Fruit fly (Drosophila melanogaster) whole organism, embryonic: Measurements from ENCODE around the gene Scgalpha.

Experiments
- B-H1 ChIP-seq: fragments of 200-800 bp; sonication (Bioruptor generic); IDR thresholded peaks from 3 replicates; pipeline ENCODE4 v1.3.6; 2022; ENCODE audit warnings: missing biosample characterization, missing genetic modification characterization
- CG10565 ChIP-seq: fragments of 200-800 bp; sonication (Bioruptor generic); optimal IDR thresholded peaks from 3 replicates; lab custom pipeline; 2016; ENCODE audit warnings: missing biosample characterization, mild to moderate bottlenecking, missing genetic modification characterization
- CG10959 ChIP-seq: fragments of 200-800 bp; sonication (Bioruptor generic); IDR thresholded peaks from 2 replicates; pipeline ENCODE4 v1.3.6; 2022; ENCODE audit warnings: missing biosample characterization, missing genetic modification characterization
- CG12071 ChIP-seq: fragments of 200-800 bp; sonication (Bioruptor generic); optimal IDR thresholded peaks from 3 replicates; lab custom pipeline; 2018; ENCODE audit warnings: missing biosample characterization, mild to moderate bottlenecking, missing genetic modification characterization
- CG13123 ChIP-seq: fragments of 200-800 bp; sonication (Bioruptor generic); optimal IDR thresholded peaks from 2 replicates; lab custom pipeline; 2016; ENCODE audit warnings: missing biosample characterization, missing genetic modification characterization
- CG13424 ChIP-seq: fragments of 200-800 bp; sonication (Bioruptor generic); optimal IDR thresholded peaks from 2 replicates; lab custom pipeline; 2019; ENCODE audit warnings: missing biosample characterization, mild to moderate bottlenecking, missing genetic modification characterization, moderate library complexity
- CG14710 ChIP-seq: fragments of 200-800 bp; sonication (Bioruptor generic); optimal IDR thresholded peaks from 3 replicates; lab custom pipeline; 2019; ENCODE audit warnings: missing biosample characterization, mild to moderate bottlenecking, missing genetic modification characterization, moderate library complexity
- CG1602 ChIP-seq: fragments of 200-800 bp; sonication (Bioruptor generic); optimal IDR thresholded peaks from 3 replicates; lab custom pipeline; 2016; ENCODE audit warnings: missing biosample characterization, missing genetic modification characterization
- CG1603 ChIP-seq: fragments of 200-800 bp; sonication (Bioruptor generic); optimal IDR thresholded peaks from 2 replicates; lab custom pipeline; 2019; ENCODE audit warnings: missing biosample characterization, mild to moderate bottlenecking, missing genetic modification characterization, moderate library complexity
- CG16863 ChIP-seq: fragments of 200-800 bp; sonication (Bioruptor generic); optimal IDR thresholded peaks from 3 replicates; lab custom pipeline; 2016; ENCODE audit warnings: missing biosample characterization, missing genetic modification characterization
- CG2199 ChIP-seq: fragments of 200-800 bp; sonication (Bioruptor generic); IDR thresholded peaks from 3 replicates; pipeline ENCODE4 v1.3.6; 2022; ENCODE audit warnings: missing biosample characterization, missing genetic modification characterization
- CG31224 ChIP-seq: fragments of 200-800 bp; sonication (Bioruptor generic); IDR thresholded peaks from 2 replicates; pipeline ENCODE4 v1.3.6; 2022; ENCODE audit warnings: missing biosample characterization, missing genetic modification characterization
- CG3407 ChIP-seq: fragments of 200-800 bp; sonication (Bioruptor generic); optimal IDR thresholded peaks from 2 replicates; lab custom pipeline; 2018; ENCODE audit warnings: missing biosample characterization, mild to moderate bottlenecking, missing genetic modification characterization
- CG4360 ChIP-seq: fragments of 200-800 bp; sonication (Bioruptor generic); IDR thresholded peaks from 2 replicates; pipeline ENCODE4 v1.3.6; 2022; ENCODE audit warnings: missing biosample characterization, missing genetic modification characterization
- CG4820 ChIP-seq: fragments of 200-800 bp; sonication (Bioruptor generic); optimal IDR thresholded peaks from 3 replicates; lab custom pipeline; 2016; ENCODE audit warnings: missing biosample characterization, missing genetic modification characterization
- CG7357 ChIP-seq: fragments of 200-800 bp; sonication (Bioruptor generic); IDR thresholded peaks from 3 replicates; pipeline ENCODE4 v1.3.6; 2022; ENCODE audit warnings: missing biosample characterization, missing genetic modification characterization
- CG8388 ChIP-seq: fragments of 200-800 bp; sonication (Bioruptor generic); optimal IDR thresholded peaks from 2 replicates; lab custom pipeline; 2019; ENCODE audit warnings: missing biosample characterization, mild to moderate bottlenecking, missing genetic modification characterization, moderate library complexity
- Dip3 ChIP-seq: fragments of 200-800 bp; sonication (Bioruptor generic); optimal IDR thresholded peaks from 3 replicates; lab custom pipeline; 2016; ENCODE audit warnings: missing biosample characterization, missing genetic modification characterization
- Dll ChIP-seq: fragments of 200-800 bp; sonication (Bioruptor generic); IDR thresholded peaks from 4 replicates; pipeline ENCODE4 v1.3.6; 2022; ENCODE audit warnings: missing biosample characterization, missing genetic modification characterization; ENCODE audit not compliant: partially characterized antibody
- ERR ChIP-seq: fragments of 200-800 bp; sonication (Bioruptor generic); optimal IDR thresholded peaks from 2 replicates; lab custom pipeline; 2016; ENCODE audit warnings: missing biosample characterization, missing genetic modification characterization
- Eip74EF ChIP-seq, 2 experiments: fragments of 200-800 bp in 1 of 2; fragments of >200 bp in 1 of 2; sonication (Bioruptor generic) in 1 of 2; optimal IDR thresholded peaks; 2 replicates each; lab custom pipeline; 2017 to 2019; ENCODE audit warnings: missing biosample characterization in 2 of 2, missing genetic modification characterization in 2 of 2, mild to moderate bottlenecking in 1 of 2, moderate library complexity in 1 of 2
- Elba2 ChIP-seq: fragments of 200-800 bp; sonication (Bioruptor generic); optimal IDR thresholded peaks from 3 replicates; lab custom pipeline; 2016; ENCODE audit warnings: missing biosample characterization, missing genetic modification characterization
- Ets65A ChIP-seq: fragments of 200-800 bp; sonication (Bioruptor generic); peaks from one replicate; lab custom pipeline; 2016; ENCODE audit warnings: missing biosample characterization, missing genetic modification characterization
- Hmx ChIP-seq: fragments of 200-800 bp; sonication (Bioruptor generic); optimal IDR thresholded peaks from 2 replicates; lab custom pipeline; 2016; ENCODE audit warnings: missing biosample characterization, missing genetic modification characterization
- Kr ChIP-seq: fragments of 200-800 bp; sonication (Bioruptor generic); optimal IDR thresholded peaks from 2 replicates; lab custom pipeline; 2017; ENCODE audit warnings: missing biosample characterization, mild to moderate bottlenecking, missing genetic modification characterization
- MESR4 ChIP-seq: fragments of 200-800 bp; sonication (Bioruptor generic); optimal IDR thresholded peaks from 2 replicates; lab custom pipeline; 2018; ENCODE audit warnings: missing biosample characterization, mild to moderate bottlenecking, missing genetic modification characterization, moderate library complexity
- NfI ChIP-seq: fragments of 200-800 bp; sonication (Bioruptor generic); optimal IDR thresholded peaks from 3 replicates; lab custom pipeline; 2018; ENCODE audit warnings: missing biosample characterization, mild to moderate bottlenecking, missing genetic modification characterization, moderate library complexity
- Poxn ChIP-seq: fragments of 200-800 bp; sonication (Bioruptor generic); IDR thresholded peaks from 2 replicates; pipeline ENCODE4 v1.3.6; 2022; ENCODE audit warnings: missing biosample characterization, missing genetic modification characterization
- ab ChIP-seq: fragments of 200-800 bp; sonication (Bioruptor generic); optimal IDR thresholded peaks from 2 replicates; lab custom pipeline; 2016; ENCODE audit warnings: missing biosample characterization, missing genetic modification characterization
- al ChIP-seq: fragments of 200-800 bp; sonication (Bioruptor generic); IDR thresholded peaks from 2 replicates; pipeline ENCODE4 v1.3.6; 2022; ENCODE audit warnings: missing biosample characterization, missing genetic modification characterization
- cad ChIP-seq: fragments of >200 bp; optimal IDR thresholded peaks from 2 replicates; lab custom pipeline; 2017; ENCODE audit warnings: missing biosample characterization, missing genetic modification characterization
- chm ChIP-seq: fragments of 200-800 bp; sonication (Bioruptor generic); IDR thresholded peaks from 2 replicates; pipeline ENCODE4 v1.3.6; 2022; ENCODE audit warnings: missing biosample characterization, missing genetic modification characterization
- crp ChIP-seq, 2 experiments: fragments of 200-800 bp; sonication (Bioruptor generic); optimal IDR thresholded peaks; 2 replicates in 1 of 2; 3 replicates in 1 of 2; lab custom pipeline; 2017; ENCODE audit warnings: missing biosample characterization in 2 of 2, missing genetic modification characterization in 2 of 2, mild to moderate bottlenecking in 1 of 2, moderate library complexity in 1 of 2
- dimm ChIP-seq: fragments of 200-800 bp; sonication (Bioruptor generic); IDR thresholded peaks from 2 replicates; pipeline ENCODE4 v1.3.6; 2022; ENCODE audit warnings: missing biosample characterization, missing genetic modification characterization
- esg ChIP-seq: fragments of 200-800 bp; sonication (Bioruptor generic); conservative IDR thresholded peaks from 2 replicates; pipeline ENCODE4 v1.3.6; 2022; ENCODE audit warnings: missing biosample characterization, missing genetic modification characterization
- fru ChIP-seq: fragments of >200 bp; optimal IDR thresholded peaks from 2 replicates; lab custom pipeline; 2017
- kni ChIP-seq: fragments of 200-800 bp; sonication (Bioruptor generic); optimal IDR thresholded peaks from 3 replicates; lab custom pipeline; 2017; ENCODE audit warnings: mild to moderate bottlenecking, missing biosample characterization, missing genetic modification reagents, missing genetic modification characterization
- lov ChIP-seq, 2 experiments: fragments of 200-800 bp in 1 of 2; fragments of >200 bp in 1 of 2; sonication (Bioruptor generic) in 1 of 2; IDR thresholded peaks in 1 of 2; optimal IDR thresholded peaks in 1 of 2; 2 replicates in 1 of 2; 3 replicates in 1 of 2; pipeline versions ENCODE4 v1.3.6 to Lab custom; 2017 to 2022; ENCODE audit warnings: missing biosample characterization in 1 of 2, missing genetic modification characterization in 1 of 2
- pb ChIP-seq: fragments of 200-800 bp; sonication (Bioruptor generic); optimal IDR thresholded peaks from 3 replicates; lab custom pipeline; 2016; ENCODE audit warnings: missing biosample characterization, missing genetic modification characterization
- pho ChIP-seq: fragments of 200-800 bp; sonication (Bioruptor generic); optimal IDR thresholded peaks from 2 replicates; lab custom pipeline; 2016; ENCODE audit warnings: missing biosample characterization, missing genetic modification characterization
- prd ChIP-seq, 3 experiments: fragments of >200 bp in 2 of 3; fragments of 200-800 bp in 1 of 3; sonication (Bioruptor generic) in 1 of 3; optimal IDR thresholded peaks in 2 of 3; IDR thresholded peaks in 1 of 3; 2 replicates in 2 of 3; 3 replicates in 1 of 3; pipeline versions ENCODE4 v1.3.6 to Lab custom; 2017 to 2022; ENCODE audit warnings: missing biosample characterization in 1 of 3, missing genetic modification characterization in 1 of 3
- pzg ChIP-seq: fragments of 200-800 bp; sonication (Bioruptor generic); optimal IDR thresholded peaks from 3 replicates; lab custom pipeline; 2018; ENCODE audit warnings: missing biosample characterization, mild to moderate bottlenecking, missing genetic modification characterization, moderate library complexity
- ro ChIP-seq: fragments of 200-800 bp; sonication (Bioruptor generic); IDR thresholded peaks from 2 replicates; pipeline ENCODE4 v1.3.6; 2022; ENCODE audit warnings: missing biosample characterization, missing genetic modification characterization
- stc ChIP-seq: fragments of 200-800 bp; sonication (Bioruptor generic); IDR thresholded peaks from 2 replicates; pipeline ENCODE4 v1.3.6; 2022; ENCODE audit warnings: missing biosample characterization, missing genetic modification characterization
- tx ChIP-seq: fragments of 200-800 bp; sonication (Bioruptor generic); optimal IDR thresholded peaks from 2 replicates; lab custom pipeline; 2016; ENCODE audit warnings: missing biosample characterization, missing genetic modification characterization
- usp ChIP-seq: fragments of >200 bp; optimal IDR thresholded peaks from 2 replicates; lab custom pipeline; 2017; ENCODE audit warnings: missing biosample characterization, missing genetic modification characterization
- wek ChIP-seq: fragments of 200-800 bp; sonication (Bioruptor generic); optimal IDR thresholded peaks from 3 replicates; lab custom pipeline; 2018; ENCODE audit warnings: missing biosample characterization, mild to moderate bottlenecking, missing genetic modification characterization, moderate library complexity
- wor ChIP-seq: fragments of 200-800 bp; sonication (Bioruptor generic); IDR thresholded peaks from 2 replicates; pipeline ENCODE4 v1.3.6; 2022; ENCODE audit warnings: missing biosample characterization, missing genetic modification characterization
- zf30C ChIP-seq: fragments of 200-800 bp; sonication (Bioruptor generic); optimal IDR thresholded peaks from 3 replicates; lab custom pipeline; 2018; ENCODE audit warnings: missing biosample characterization, mild to moderate bottlenecking, missing genetic modification characterization
- zfh2 ChIP-seq: fragments of 200-800 bp; sonication (Bioruptor generic); optimal IDR thresholded peaks from 2 replicates; lab custom pipeline; 2016; ENCODE audit warnings: missing biosample characterization, missing genetic modification characterization

Scgalpha gene

DNA sequence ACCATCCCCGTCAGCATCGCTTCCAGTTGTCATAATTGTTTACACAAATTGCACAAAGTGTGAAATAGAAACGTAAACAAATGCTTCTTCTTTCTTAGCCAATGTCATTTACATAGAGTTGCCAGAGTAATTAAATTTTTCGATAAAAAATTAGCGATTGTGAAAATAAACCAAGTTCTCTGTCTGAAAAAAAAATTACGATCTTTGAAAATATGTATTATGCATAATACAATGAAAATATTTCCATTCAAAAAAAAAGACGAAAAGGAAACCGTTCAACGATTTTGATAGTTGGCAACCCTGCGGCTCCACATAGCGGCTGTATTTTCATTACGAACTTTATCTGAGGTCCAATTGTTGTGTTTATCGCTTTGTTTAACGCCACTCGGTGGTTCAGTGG is 7.9 kb downstream of the Scgalpha start, which contains the start of the genes CG7810 and CG7806 (continued):
- peak; percentile 56 for TF ChIP-seq MESR4 (GFP tag; lab: Kevin White, UChicago)
- TF ChIP-seq ro (GFP tag; lab: Robert Waterston, UW) = peak; percentile 30; the same call in 1 of the 2 replicates
- no peak for TF ChIP-seq CG12071 (GFP tag; lab: Kevin White, UChicago)
- peak; percentile 7 for TF ChIP-seq zf30C (GFP tag; lab: Kevin White, UChicago)
- peak; percentile 42 for TF ChIP-seq kni (GFP tag; lab: Kevin White, UChicago)
- peak; percentile 92 for TF ChIP-seq stc (GFP tag; lab: Robert Waterston, UW)
- TF ChIP-seq CG4360 (GFP tag; lab: Robert Waterston, UW) = peak; percentile 62
- peak; percentile 83 for TF ChIP-seq CG3407 (GFP tag; lab: Kevin White, UChicago)
- TF ChIP-seq cad (GFP tag; lab: Kevin White, UChicago) = no peak
- TF ChIP-seq prd (optimal IDR thresholded peaks at IDR 0.05; lab: Kevin White, UChicago) = no peak
- TF ChIP-seq prd (GFP tag; IDR thresholded peaks at IDR 0.05; lab: Robert Waterston, UW) = peak; percentile 87
- TF ChIP-seq Dll (GFP tag; lab: Robert Waterston, UW) = peak; percentile 61; the same call in 2 of the 4 replicates
- peak in 1 of 2 experiments; percentile 64 for TF ChIP-seq crp (GFP tag; optimal IDR thresholded peaks at IDR 0.05; lab: Kevin White, UChicago)
- no peak for TF ChIP-seq lov (optimal IDR thresholded peaks at IDR 0.05; lab: Kevin White, UChicago)
- peak; percentile 67; the same call in 1 of the 3 replicates for TF ChIP-seq lov (GFP tag; IDR thresholded peaks at IDR 0.05; lab: Robert Waterston, UW)
- TF ChIP-seq wor (GFP tag; lab: Robert Waterston, UW) = peak; percentile 75
- TF ChIP-seq Elba2 (GFP tag; lab: Kevin White, UChicago) = peak; percentile 56
- peak; percentile 88 for TF ChIP-seq NfI
- TF ChIP-seq CG13123 (GFP tag; lab: Kevin White, UChicago) = peak; percentile 91
- peak; percentile 82 for TF ChIP-seq CG4820 (GFP tag; lab: Kevin White, UChicago)
- peak; percentile 91 for TF ChIP-seq CG16863 (GFP tag; lab: Kevin White, UChicago)
- peak; percentile 92 for TF ChIP-seq esg (GFP tag; lab: Robert Waterston, UW)
- TF ChIP-seq fru (lab: Kevin White, UChicago) = no peak
- TF ChIP-seq wek = peak; percentile 60
- TF ChIP-seq CG14710 (tag; lab: Kevin White, UChicago) = peak; percentile 92
- TF ChIP-seq chm (GFP tag; lab: Robert Waterston, UW) = peak; percentile 88
- peak; percentile 69; the same call in 2 of the 3 replicates for TF ChIP-seq CG7357 (GFP tag; lab: Robert Waterston, UW)
- peak; percentile 72 for TF ChIP-seq CG1603 (tag; lab: Kevin White, UChicago)
- peak; percentile 10 for TF ChIP-seq CG10565 (GFP tag; lab: Kevin White, UChicago)
- no peak for TF ChIP-seq Kr (GFP tag; lab: Kevin White, UChicago)
- TF ChIP-seq Eip74EF (GFP tag; optimal IDR thresholded peaks at IDR 0.05; lab: Kevin White, UChicago) = peak in 1 of 2 experiments; percentile 88
- TF ChIP-seq Dip3 (GFP tag; lab: Kevin White, UChicago) = peak; percentile 84
- peak; percentile 89 for TF ChIP-seq pho (GFP tag; lab: Kevin White, UChicago)
- peak; percentile 72; the same call in 1 of the 3 replicates for TF ChIP-seq CG2199 (GFP tag; lab: Robert Waterston, UW)
- peak; percentile 83 for TF ChIP-seq al
- peak; percentile 86 for TF ChIP-seq tx
- peak; percentile 70 for TF ChIP-seq pb (GFP tag; lab: Kevin White, UChicago)
- TF ChIP-seq ab (GFP tag; lab: Kevin White, UChicago) = peak; percentile 54
- TF ChIP-seq Hmx = no peak
- peak; percentile 86 for TF ChIP-seq zfh2
- peak; percentile 45 for TF ChIP-seq pzg (GFP tag; lab: Kevin White, UChicago)
- TF ChIP-seq CG1602 (GFP tag; lab: Kevin White, UChicago) = peak; percentile 88
- no peak for TF ChIP-seq usp
- peak; percentile 79 for TF ChIP-seq ERR (GFP tag; lab: Kevin White, UChicago)
- TF ChIP-seq CG31224 (GFP tag; lab: Robert Waterston, UW) = peak; percentile 80
- TF ChIP-seq Poxn = 0 out of 2 replicates have a peak, but pooled peaks have one; percentile 50
- TF ChIP-seq CG8388 (GFP tag; lab: Kevin White, UChicago) = peak; percentile 90
- TF ChIP-seq dimm = peak; percentile 76
- TF ChIP-seq Ets65A (GFP tag; lab: Kevin White, UChicago) = peak; percentile 97
- peak; percentile 82 for TF ChIP-seq CG10959 (GFP tag; lab: Robert Waterston, UW)
- peak; percentile 94 for TF ChIP-seq CG13424 (tag; lab: Kevin White, UChicago)
- peak; percentile 81 for TF ChIP-seq B-H1
